Fruit fly (Drosophila melanogaster): ENCODE measurements around the gene CG4914.

CG4914 gene

dm6 chr3L:14645120-14645519 is 32.8 kb downstream of the CG4914 start:
- TF ChIP-seq CG10348 (GFP tag; IDR thresholded peaks at IDR 0.05) = no peak
- no peak for TF ChIP-seq CG17806 (tag; optimal IDR thresholded peaks at IDR 0.05)
- TF ChIP-seq CG32121 (GFP tag; IDR thresholded peaks at IDR 0.05) = no peak
- TF ChIP-seq fd96Ca (GFP tag; IDR thresholded peaks at IDR 0.05) = no peak
- TF ChIP-seq Ets98B (GFP tag; IDR thresholded peaks at IDR 0.05) = no peak
- TF ChIP-seq CG12605 (GFP tag; IDR thresholded peaks at IDR 0.05) = no peak
- TF ChIP-seq CG4496 (GFP tag; IDR thresholded peaks at IDR 0.05) = no peak
- no peak for TF ChIP-seq rn (GFP tag; IDR thresholded peaks at IDR 0.05)
- no peak for TF ChIP-seq CG8159 (tag; optimal IDR thresholded peaks at IDR 0.05)
- TF ChIP-seq CG9948 (tag; optimal IDR thresholded peaks at IDR 0.05) = no peak
- TF ChIP-seq gl (tag; optimal IDR thresholded peaks at IDR 0.05) = no peak
- TF ChIP-seq CG8301 (tag; optimal IDR thresholded peaks at IDR 0.05) = no peak
- TF ChIP-seq D1 (tag; optimal IDR thresholded peaks at IDR 0.05) = no peak
- no peak for TF ChIP-seq EcR (GFP tag; optimal IDR thresholded peaks at IDR 0.05)
- TF ChIP-seq CG34367 (tag; optimal IDR thresholded peaks at IDR 0.05) = no peak

DNA sequence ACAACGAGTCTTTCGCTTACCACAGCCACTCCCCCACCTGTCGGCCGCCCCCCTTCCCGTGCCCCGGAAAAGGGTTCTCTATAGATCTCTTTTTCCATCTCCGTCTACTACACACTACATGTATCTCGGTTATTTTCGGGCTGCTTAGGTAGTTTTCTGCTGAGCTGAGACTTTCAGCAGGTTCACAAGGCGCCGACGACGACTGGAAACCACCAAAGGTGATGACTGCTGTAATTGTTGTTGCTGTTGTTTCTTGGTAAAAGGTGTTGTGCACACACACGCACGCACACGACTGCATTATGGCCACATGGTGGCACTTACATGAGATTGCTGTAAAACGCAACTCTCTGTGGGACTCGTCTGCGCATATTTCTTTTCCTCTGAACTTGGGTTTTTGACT is 34.3 kb downstream of the CG4914 start:
- TF ChIP-seq Pif1A (GFP tag; optimal IDR thresholded peaks at IDR 0.05) (no peak), CG10348 (GFP tag; IDR thresholded peaks at IDR 0.05) (no peak)

dm6 chr3L:14642820-14643219 is 35.1 kb downstream of the CG4914 start:
- TF ChIP-seq CG32121 (GFP tag; IDR thresholded peaks at IDR 0.05) = no peak
- TF ChIP-seq CG17806 (tag; optimal IDR thresholded peaks at IDR 0.05) = no peak
- no peak for TF ChIP-seq CG13204 (GFP tag; optimal IDR thresholded peaks at IDR 0.05)

dm6 chr3L:14641969-14642485 is 35.9 kb downstream of the CG4914 start:
- TF ChIP-seq rn (GFP tag; IDR thresholded peaks at IDR 0.05) (no peak), CG14655 (GFP tag; optimal IDR thresholded peaks at IDR 0.05) (no peak), EcR (GFP tag; optimal IDR thresholded peaks at IDR 0.05) (peak; percentile 59)

DNA sequence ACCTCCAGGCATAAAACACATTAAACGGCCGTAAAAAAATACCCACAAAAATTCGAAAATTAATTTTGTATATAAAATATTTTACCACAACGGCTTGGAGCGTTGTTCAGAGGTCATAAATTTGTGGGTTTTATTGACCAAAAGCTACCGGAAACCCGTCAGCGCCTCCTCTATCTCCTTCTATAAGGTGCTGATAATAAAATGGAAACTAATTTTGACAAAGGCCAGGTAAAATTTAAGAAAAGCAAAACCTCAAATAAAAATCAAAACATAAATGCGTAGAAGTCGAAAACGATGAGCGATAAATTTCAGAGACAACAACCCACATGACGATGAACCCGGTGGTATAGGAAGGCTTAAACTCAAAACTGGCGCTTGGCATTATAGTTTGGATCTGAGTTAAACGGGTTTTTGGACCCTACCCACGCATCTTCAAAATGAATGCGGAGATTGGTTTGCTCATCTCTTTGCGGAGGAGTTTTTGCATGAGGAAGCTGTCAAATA is 37.1 kb downstream of the CG4914 start:
- no peak for TF ChIP-seq CG4496 (GFP tag; IDR thresholded peaks at IDR 0.05)
- TF ChIP-seq EcR (GFP tag; optimal IDR thresholded peaks at IDR 0.05) = peak; percentile 38

dm6 chr3L:14639778-14640177 is 38.2 kb downstream of the CG4914 start:
- TF ChIP-seq Ets98B (GFP tag; IDR thresholded peaks at IDR 0.05) = no peak
- no peak for TF ChIP-seq CG32121 (GFP tag; IDR thresholded peaks at IDR 0.05)
- TF ChIP-seq fd96Ca (GFP tag; IDR thresholded peaks at IDR 0.05) = no peak
- TF ChIP-seq CG17806 (tag; optimal IDR thresholded peaks at IDR 0.05) = peak; percentile 40
- no peak for TF ChIP-seq Pif1A (GFP tag; optimal IDR thresholded peaks at IDR 0.05)
- TF ChIP-seq CG34367 (tag; optimal IDR thresholded peaks at IDR 0.05) = no peak
- no peak for TF ChIP-seq CG10348 (GFP tag; IDR thresholded peaks at IDR 0.05)
- peak; percentile 23 for TF ChIP-seq gl (tag; optimal IDR thresholded peaks at IDR 0.05)
- TF ChIP-seq rn (GFP tag; IDR thresholded peaks at IDR 0.05) = no peak
- no peak for TF ChIP-seq CG4496 (GFP tag; IDR thresholded peaks at IDR 0.05)
- TF ChIP-seq CG13204 (GFP tag; optimal IDR thresholded peaks at IDR 0.05) = peak; percentile 16
- TF ChIP-seq CG8301 (tag; optimal IDR thresholded peaks at IDR 0.05) = no peak
- no peak for TF ChIP-seq CG14655 (GFP tag; optimal IDR thresholded peaks at IDR 0.05)
- TF ChIP-seq EcR (GFP tag; optimal IDR thresholded peaks at IDR 0.05) = no peak
- TF ChIP-seq Snoo (tag; optimal IDR thresholded peaks at IDR 0.05) = no peak
- TF ChIP-seq CG8159 (tag; optimal IDR thresholded peaks at IDR 0.05) = peak; percentile 41
- TF ChIP-seq CG12605 (GFP tag; IDR thresholded peaks at IDR 0.05) = no peak
- no peak for TF ChIP-seq Pif1B (GFP tag; optimal IDR thresholded peaks at IDR 0.05)
- TF ChIP-seq CG15710 (tag; optimal IDR thresholded peaks at IDR 0.05) = peak; percentile 8
- no peak for TF ChIP-seq CG9948 (tag; optimal IDR thresholded peaks at IDR 0.05)
- no peak for TF ChIP-seq D1 (tag; optimal IDR thresholded peaks at IDR 0.05)

DNA sequence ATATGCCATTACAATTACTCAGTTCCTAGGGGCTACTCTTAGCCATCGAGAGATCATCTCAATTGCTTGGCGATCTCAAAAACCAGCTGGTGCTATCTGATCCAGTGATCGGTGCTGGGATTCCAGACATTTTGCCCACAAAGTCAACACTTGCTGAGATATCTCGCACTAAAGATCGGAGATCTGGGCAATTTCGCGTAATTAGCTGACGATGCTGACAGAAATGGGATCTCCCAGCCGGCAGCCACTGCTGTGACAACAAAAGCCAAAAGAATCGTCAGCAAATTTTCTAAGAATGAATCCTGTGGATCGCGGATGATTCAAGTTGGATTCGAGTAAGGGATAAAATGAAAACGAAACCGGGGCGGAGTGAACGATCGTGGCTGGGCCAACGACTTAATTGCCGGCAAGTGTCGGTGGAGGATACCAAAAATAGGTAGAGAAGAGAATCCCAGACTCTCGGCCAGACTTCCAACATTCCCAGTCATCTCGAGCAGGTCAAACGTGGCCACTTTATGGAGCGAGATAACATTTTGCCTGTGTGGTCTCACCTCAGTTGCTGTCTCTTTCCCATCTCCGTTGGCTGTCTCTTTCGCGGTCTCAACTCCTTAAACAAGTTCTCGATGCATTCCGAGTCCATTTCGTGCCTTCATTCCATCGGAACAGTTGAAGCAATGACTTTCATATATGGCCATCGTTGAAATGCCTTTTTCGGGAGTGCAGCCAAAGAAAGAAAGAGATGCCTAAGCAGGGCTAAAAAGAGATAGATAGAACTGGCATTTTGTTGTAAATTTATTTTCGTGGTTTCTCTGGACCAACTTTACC is 40.0 kb downstream of the CG4914 start:
- no peak for TF ChIP-seq CG8301 (tag; optimal IDR thresholded peaks at IDR 0.05)
- TF ChIP-seq EcR (GFP tag; optimal IDR thresholded peaks at IDR 0.05) = peak; percentile 92
- TF ChIP-seq Snoo (tag; optimal IDR thresholded peaks at IDR 0.05) = peak; percentile 7
- no peak for TF ChIP-seq CG32121 (GFP tag; IDR thresholded peaks at IDR 0.05)
